Fruit fly (Drosophila melanogaster) whole organism, wandering third instar larva: ENCODE measurements around the gene CG9727.
A peak's percentile ranks its signal among the peaks of the same experiment; 100 is the strongest.

Experiments used
- Abd-B ChIP-seq: fragments of >200 bp; optimal IDR thresholded peaks from 2 replicates; lab custom pipeline; 2017; ENCODE audit warnings: missing biosample characterization, missing genetic modification characterization
- CG32264 ChIP-seq: fragments of 200-800 bp; sonication (Bioruptor generic); optimal IDR thresholded peaks from 2 replicates; lab custom pipeline; 2016; ENCODE audit warnings: missing biosample characterization, missing genetic modification characterization
- CG9705 ChIP-seq: fragments of 200-800 bp; sonication (Bioruptor generic); optimal IDR thresholded peaks from 2 replicates; lab custom pipeline; 2018; ENCODE audit warnings: missing biosample characterization, mild to moderate bottlenecking, missing genetic modification characterization
- Dfd ChIP-seq: fragments of >200 bp; optimal IDR thresholded peaks from 2 replicates; lab custom pipeline; 2017; ENCODE audit warnings: missing biosample characterization, missing genetic modification characterization
- Dif ChIP-seq: fragments of 200-275, 200-300 bp; sonication (Bioruptor generic); optimal IDR thresholded peaks from 2 replicates; lab custom pipeline; 2018; ENCODE audit warnings: missing biosample characterization, missing genetic modification characterization; ENCODE audit not compliant: partially characterized antibody
- HLH106 ChIP-seq: fragments of 200-800 bp; optimal IDR thresholded peaks from 3 replicates; lab custom pipeline; 2019; ENCODE audit warnings: missing biosample characterization, mild to moderate bottlenecking, missing genetic modification characterization, moderate library complexity
- Hnf4 ChIP-seq: fragments of 200-800 bp; sonication (Bioruptor generic); optimal IDR thresholded peaks from 2 replicates; lab custom pipeline; 2016; ENCODE audit warnings: missing biosample characterization, mild to moderate bottlenecking, missing genetic modification characterization
- Hr78 ChIP-seq: fragments of >200 bp; optimal IDR thresholded peaks from 2 replicates; lab custom pipeline; 2017; ENCODE audit warnings: missing biosample characterization, missing genetic modification characterization
- Hr83 ChIP-seq: fragments of 200-300 bp; sonication (Bioruptor generic); optimal IDR thresholded peaks from 2 replicates; lab custom pipeline; 2016; ENCODE audit warnings: missing biosample characterization, mild to moderate bottlenecking, missing genetic modification characterization, moderate library complexity; ENCODE audit not compliant: poor library complexity, severe bottlenecking
- Jra ChIP-seq: sonication (Bioruptor generic); optimal IDR thresholded peaks from 2 replicates; lab custom pipeline; 2016; ENCODE audit warnings: missing biosample characterization, missing genetic modification characterization
- Mio ChIP-seq: sonication (Bioruptor generic); optimal IDR thresholded peaks from 2 replicates; lab custom pipeline; 2016; ENCODE audit warnings: missing biosample characterization, missing genetic modification characterization
- OdsH ChIP-seq: fragments of 200-800 bp; sonication (Bioruptor generic); optimal IDR thresholded peaks from 2 replicates; lab custom pipeline; 2016; ENCODE audit warnings: missing biosample characterization, mild to moderate bottlenecking, missing genetic modification characterization
- Rel ChIP-seq, 2 experiments: fragments of 200-800 bp; sonication (Bioruptor generic) in 1 of 2; optimal IDR thresholded peaks; 2 replicates in 1 of 2; 3 replicates in 1 of 2; lab custom pipeline; 2016 to 2019; ENCODE audit warnings: mild to moderate bottlenecking in 2 of 2, missing biosample characterization in 2 of 2, missing genetic modification characterization in 2 of 2, moderate library complexity in 1 of 2
- Sp1 ChIP-seq: fragments of 200-800 bp; sonication (Bioruptor generic); optimal IDR thresholded peaks from 3 replicates; lab custom pipeline; 2019; ENCODE audit warnings: missing biosample characterization, mild to moderate bottlenecking, missing genetic modification characterization, moderate library complexity
- br ChIP-seq: fragments of 200-800 bp; sonication (Bioruptor generic); optimal IDR thresholded peaks from 2 replicates; lab custom pipeline; 2016; ENCODE audit warnings: missing biosample characterization, missing genetic modification characterization
- dl ChIP-seq, 2 experiments: fragments of 175-275, 200-275 bp in 1 of 2; fragments of 200-275 bp in 1 of 2; sonication (Bioruptor generic); optimal IDR thresholded peaks; lab custom pipeline; 2018; ENCODE audit warnings: mild to moderate bottlenecking in 2 of 2, missing biosample characterization in 2 of 2, missing genetic modification characterization in 2 of 2, moderate library complexity in 2 of 2; ENCODE audit not compliant: partially characterized antibody in 2 of 2, insufficient read depth in 1 of 2
- dmrt93B ChIP-seq: fragments of 200-800 bp; sonication (Bioruptor generic); optimal IDR thresholded peaks from 2 replicates; lab custom pipeline; 2018; ENCODE audit warnings: missing biosample characterization, mild to moderate bottlenecking, missing genetic modification characterization
- ey ChIP-seq: fragments of 200-800 bp; sonication (Bioruptor generic); optimal IDR thresholded peaks from 2 replicates; lab custom pipeline; 2016; ENCODE audit warnings: missing biosample characterization, missing genetic modification characterization
- foxo ChIP-seq, 2 experiments: fragments of 200-800 bp; sonication (Bioruptor generic); optimal IDR thresholded peaks; 2 replicates in 1 of 2; 3 replicates in 1 of 2; lab custom pipeline; 2016 to 2017; ENCODE audit warnings: missing biosample characterization in 2 of 2, missing genetic modification characterization in 2 of 2
- fru ChIP-seq: fragments of 200-800 bp; sonication (Bioruptor generic); optimal IDR thresholded peaks from 3 replicates; lab custom pipeline; 2016; ENCODE audit warnings: missing biosample characterization, mild to moderate bottlenecking, missing genetic modification characterization
- h ChIP-seq: fragments of 200-800 bp; sonication (Bioruptor generic); optimal IDR thresholded peaks from 3 replicates; lab custom pipeline; 2016; ENCODE audit warnings: missing biosample characterization, mild to moderate bottlenecking, missing genetic modification characterization
- jim ChIP-seq: fragments of 175-275, 200-325 bp; sonication (Bioruptor generic); optimal IDR thresholded peaks from 2 replicates; lab custom pipeline; 2016; ENCODE audit warnings: missing biosample characterization, mild to moderate bottlenecking, missing genetic modification characterization
- psq ChIP-seq: fragments of 200-800 bp; sonication (Bioruptor generic); optimal IDR thresholded peaks from 3 replicates; lab custom pipeline; 2017; ENCODE audit warnings: missing biosample characterization, mild to moderate bottlenecking, missing genetic modification characterization, moderate library complexity
- rgr ChIP-seq: fragments of 200-800 bp; sonication (Bioruptor generic); optimal IDR thresholded peaks from 3 replicates; lab custom pipeline; 2016; ENCODE audit warnings: missing biosample characterization, mild to moderate bottlenecking, missing genetic modification characterization
- tai ChIP-seq: sonication (Bioruptor generic); optimal IDR thresholded peaks from 2 replicates; lab custom pipeline; 2016; ENCODE audit warnings: missing biosample characterization, missing genetic modification characterization
- woc ChIP-seq: sonication (Bioruptor generic); optimal IDR thresholded peaks from 2 replicates; lab custom pipeline; 2016; ENCODE audit warnings: missing biosample characterization, mild to moderate bottlenecking, missing genetic modification characterization

CG9727 gene

dm6 chr3R:6404174-6404573 is 52.3 kb downstream of the CG9727 start (continued):
- TF ChIP-seq Hr83 (GFP tag; lab: Kevin White, UChicago) (no peak), fru (GFP tag; lab: Kevin White, UChicago) (peak; percentile 79)
- TF ChIP-seq, all 38 proteins: peak for 19

dm6 chr3R:6403674-6404073 is 52.8 kb downstream of the CG9727 start:
- TF ChIP-seq Hnf4 (no peak), Rel (GFP tag; optimal IDR thresholded peaks at IDR 0.05; lab: Kevin White, UChicago) (no peak), Rel (tag; optimal IDR thresholded peaks at IDR 0.05; lab: Kevin White, UChicago) (peak; percentile 34), Abd-B (GFP tag; lab: Kevin White, UChicago) (no peak), Hr83 (GFP tag; lab: Kevin White, UChicago) (no peak), Hr78 (GFP tag; lab: Kevin White, UChicago) (no peak), OdsH (GFP tag; lab: Kevin White, UChicago) (no peak), rgr (GFP tag; lab: Kevin White, UChicago) (no peak), h (no peak)

dm6 chr3R:6402522-6403171 is 53.8 kb downstream of the CG9727 start:
- TF ChIP-seq h (peak; percentile 76), Dif (peak; percentile 43), dl (GFP tag; optimal IDR thresholded peaks at IDR 0.05; lab: Kevin White, UChicago; ENCODE audit: insufficient read depth in 1 of 2, partially characterized antibody in 2 of 2) (no peak), rgr (GFP tag; lab: Kevin White, UChicago) (no peak), Rel (GFP tag; optimal IDR thresholded peaks at IDR 0.05; lab: Kevin White, UChicago) (no peak), Rel (tag; optimal IDR thresholded peaks at IDR 0.05; lab: Kevin White, UChicago) (peak; percentile 22), foxo (GFP tag; optimal IDR thresholded peaks at IDR 0.05; lab: Kevin White, UChicago) (peak in 1 of 2 experiments; percentile 10), psq (peak; percentile 48), Dfd (GFP tag; lab: Kevin White, UChicago) (no peak), dmrt93B (GFP tag; lab: Kevin White, UChicago) (no peak)

- TF ChIP-seq CG9705 (no peak), HLH106 (tag; lab: Kevin White, UChicago) (peak; percentile 17), Rel (GFP tag; optimal IDR thresholded peaks at IDR 0.05; lab: Kevin White, UChicago) (no peak), Rel (tag; optimal IDR thresholded peaks at IDR 0.05; lab: Kevin White, UChicago) (no peak), CG32264 (GFP tag; lab: Kevin White, UChicago) (no peak), fru (GFP tag; lab: Kevin White, UChicago) (peak; percentile 42), foxo (GFP tag; optimal IDR thresholded peaks at IDR 0.05; lab: Kevin White, UChicago) (peak in 1 of 2 experiments; percentile 3), rgr (GFP tag; lab: Kevin White, UChicago) (peak; percentile 30), OdsH (GFP tag; lab: Kevin White, UChicago) (no peak), Hnf4 (no peak), woc (no peak), ey (peak; percentile 9)
- TF ChIP-seq, all 38 proteins: peak for 5
These were observed 55.0 kb downstream of the CG9727 start for dm6 chr3R:6401522-6401844.

dm6 chr3R:6400710-6401521 is 55.6 kb downstream of the CG9727 start:
- peak; percentile 22 for TF ChIP-seq Hnf4
- no peak for TF ChIP-seq Mio (GFP tag; lab: Kevin White, UChicago)
- TF ChIP-seq CG9705 = peak; percentile 6
- no peak for TF ChIP-seq rgr (GFP tag; lab: Kevin White, UChicago)
- TF ChIP-seq Abd-B (GFP tag; lab: Kevin White, UChicago) = no peak
- peak; percentile 19 for TF ChIP-seq h
- no peak for TF ChIP-seq jim (GFP tag; lab: Kevin White, UChicago)
- TF ChIP-seq Jra = peak; percentile 74
- peak; percentile 6 for TF ChIP-seq Sp1 (GFP tag; lab: Kevin White, UChicago)
- TF ChIP-seq tai (GFP tag; lab: Kevin White, UChicago) = peak; percentile 53
- no peak for TF ChIP-seq Rel (GFP tag; optimal IDR thresholded peaks at IDR 0.05; lab: Kevin White, UChicago)
- peak; percentile 47 for TF ChIP-seq Rel (tag; optimal IDR thresholded peaks at IDR 0.05; lab: Kevin White, UChicago)
- no peak for TF ChIP-seq br (GFP tag; lab: Kevin White, UChicago)
- peak; percentile 42 for TF ChIP-seq psq
